Worm (Caenorhabditis elegans) whole organism, L4/young adult: Measurements from ENCODE around the gene fbxa-135.

ENCODE experiments used
- W03F9.2 ChIP-seq: fragments of 150-350 bp; optimal IDR thresholded peaks from 2 replicates; lab custom pipeline; 2014; ENCODE audit warnings: missing biosample characterization, missing genetic modification characterization
- dao-5 ChIP-seq: sonication (generic microtip); optimal IDR thresholded peaks from 2 replicates; lab custom pipeline; 2016; ENCODE audit warnings: missing genotype, missing genetic modification characterization, moderate library complexity, missing compliant biosample characterization
- him-1 ChIP-seq: sonication (generic microtip); optimal IDR thresholded peaks from 2 replicates; lab custom pipeline; 2016; ENCODE audit warnings: missing genotype, missing genetic modification reagents, missing genetic modification characterization, missing compliant biosample characterization

DNA sequence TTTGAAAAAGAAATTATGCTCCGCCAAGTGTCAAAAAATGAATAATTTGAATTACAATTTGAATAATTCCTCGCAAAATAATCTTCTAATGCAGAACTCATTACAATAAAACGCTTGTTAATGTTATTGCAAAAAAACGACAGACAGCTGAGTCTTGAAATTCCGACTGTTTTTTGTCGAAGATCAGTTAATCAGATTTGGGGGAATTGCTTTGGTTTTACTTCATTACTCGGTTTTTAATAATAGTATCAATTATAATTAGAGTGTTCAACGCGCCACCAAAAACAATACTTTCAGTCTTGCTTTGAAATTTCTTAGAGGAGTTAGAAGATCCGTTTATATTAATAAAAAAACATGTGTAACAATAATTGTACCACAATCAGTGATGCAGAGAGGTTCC lies 24.2 kb upstream of the fbxa-135 start, which contains the start of gene srh-122:
- no peak for TF ChIP-seq him-1 (tag; lab: Kevin White, UChicago)
- TF ChIP-seq W03F9.2, result no peak
- TF ChIP-seq dao-5 (tag; lab: Kevin White, UChicago), result no peak
